Worm (Caenorhabditis elegans) whole organism, mixed stage, embryonic: ENCODE data around the gene C33D9.13.
A peak's percentile ranks its signal among the peaks of the same experiment; 100 is the strongest.

Experiments
- M03D4.4 ChIP-seq: sonication (generic microtip); optimal IDR thresholded peaks from 2 replicates; lab custom pipeline; 2017; ENCODE audit warnings: mild to moderate bottlenecking, missing genetic modification characterization, missing compliant biosample characterization
- bed-3 ChIP-seq: fragments of 200-800 bp; sonication (Bioruptor generic); optimal IDR thresholded peaks from 3 replicates; lab custom pipeline; 2018; ENCODE audit warnings: mild to moderate bottlenecking, missing genetic modification characterization, moderate library complexity, missing compliant biosample characterization
- ceh-83 ChIP-seq: fragments of 200-800 bp; sonication (Bioruptor generic); optimal IDR thresholded peaks from 2 replicates; lab custom pipeline; 2018; ENCODE audit warnings: mild to moderate bottlenecking, missing genetic modification characterization, missing compliant biosample characterization
- drap-1 ChIP-seq: fragments of 200-800 bp; sonication (Bioruptor generic); optimal IDR thresholded peaks from 3 replicates; lab custom pipeline; 2018; ENCODE audit warnings: mild to moderate bottlenecking, missing genetic modification characterization, missing compliant biosample characterization
- elt-1 ChIP-seq: sonication (generic microtip); optimal IDR thresholded peaks from 2 replicates; lab custom pipeline; 2017; ENCODE audit warnings: missing genetic modification characterization, mild to moderate bottlenecking, missing compliant biosample characterization, antibody characterized with exemption, moderate library complexity, borderline replicate concordance; ENCODE audit not compliant: insufficient read depth
- elt-3 ChIP-seq: fragments of 150-350 bp; optimal IDR thresholded peaks from 2 replicates; lab custom pipeline; 2014; ENCODE audit warnings: missing biosample characterization, missing genetic modification characterization
- flh-1 ChIP-seq: fragments of 200-800 bp; sonication (Bioruptor generic); optimal IDR thresholded peaks from 2 replicates; lab custom pipeline; 2018; ENCODE audit warnings: mild to moderate bottlenecking, missing genetic modification characterization, moderate library complexity, missing compliant biosample characterization
- hlh-1 ChIP-seq: fragments of 150-350 bp; optimal IDR thresholded peaks from 2 replicates; lab custom pipeline; 2014; ENCODE audit warnings: missing biosample characterization, missing genetic modification reagents, missing genetic modification characterization
- lin-32 ChIP-seq: fragments of 200-800 bp; sonication (Bioruptor generic); optimal IDR thresholded peaks from 2 replicates; lab custom pipeline; 2018; ENCODE audit warnings: mild to moderate bottlenecking, missing genetic modification characterization, missing compliant biosample characterization
- mab-5 ChIP-seq: fragments of 150-350 bp; optimal IDR thresholded peaks from 2 replicates; lab custom pipeline; 2014; ENCODE audit warnings: missing biosample characterization, missing genetic modification characterization
- mep-1 ChIP-seq: fragments of 150-350 bp; optimal IDR thresholded peaks from 2 replicates; lab custom pipeline; 2017; ENCODE audit warnings: missing biosample characterization, missing genetic modification reagents, missing genetic modification characterization, inconsistent platforms
- mls-2 ChIP-seq: sonication (generic microtip); optimal IDR thresholded peaks from 2 replicates; lab custom pipeline; 2016; ENCODE audit warnings: mild to moderate bottlenecking, missing genetic modification characterization, moderate library complexity, missing compliant biosample characterization
- nhr-12 ChIP-seq: fragments of 150-350 bp; optimal IDR thresholded peaks from 2 replicates; lab custom pipeline; 2014; ENCODE audit warnings: missing biosample characterization, missing genetic modification characterization
- nhr-2 ChIP-seq: fragments of 150-350 bp; optimal IDR thresholded peaks from 2 replicates; lab custom pipeline; 2014; ENCODE audit warnings: missing biosample characterization, missing genetic modification characterization
- nhr-237 ChIP-seq: fragments of 150-350 bp; optimal IDR thresholded peaks from 2 replicates; lab custom pipeline; 2014; ENCODE audit warnings: missing biosample characterization, missing genetic modification characterization
- nhr-28 ChIP-seq: fragments of 150-350 bp; optimal IDR thresholded peaks from 2 replicates; lab custom pipeline; 2014; ENCODE audit warnings: missing biosample characterization, missing genetic modification characterization
- nhr-76 ChIP-seq: sonication (generic microtip); optimal IDR thresholded peaks from 2 replicates; lab custom pipeline; 2017; ENCODE audit warnings: missing biosample characterization, missing genetic modification characterization
- pha-4 ChIP-seq: fragments of 150-350 bp; optimal IDR thresholded peaks from 2 replicates; lab custom pipeline; 2018; ENCODE audit warnings: missing biosample characterization, missing genetic modification reagents, missing genetic modification characterization
- snpc-4 ChIP-seq: fragments of 150-350 bp; optimal IDR thresholded peaks from 2 replicates; lab custom pipeline; 2014; ENCODE audit warnings: missing biosample characterization, missing genetic modification characterization
- sptf-1 ChIP-seq: sonication (generic microtip); optimal IDR thresholded peaks from 2 replicates; lab custom pipeline; 2017; ENCODE audit warnings: mild to moderate bottlenecking, missing genetic modification characterization, moderate library complexity, missing compliant biosample characterization
- unc-120 ChIP-seq: sonication (generic microtip); optimal IDR thresholded peaks from 2 replicates; lab custom pipeline; 2017; ENCODE audit warnings: missing genetic modification characterization, missing compliant biosample characterization; ENCODE audit not compliant: poor library complexity, severe bottlenecking
- unc-39 ChIP-seq: fragments of 150-350 bp; optimal IDR thresholded peaks from 2 replicates; lab custom pipeline; 2014; ENCODE audit warnings: missing biosample characterization, missing genetic modification characterization

Gene C33D9.13

ce11 chrIV:8739926-8740325, 45.2 kb downstream of the C33D9.13 start, which contains the start of gene mrps-33:
TSS of gene mrps-33 (minus strand) at chrIV:8740026.
- TF ChIP-seq mls-2: no peak
- no peak for TF ChIP-seq lin-32 (GFP tag; lab: Kevin White, UChicago)
- no peak for TF ChIP-seq nhr-12
- TF ChIP-seq nhr-76: no peak
- no peak for TF ChIP-seq nhr-28
- TF ChIP-seq M03D4.4 (tag; lab: Kevin White, UChicago): no peak
- TF ChIP-seq unc-120: no peak

- TF ChIP-seq nhr-2 (no peak), nhr-76 (no peak), drap-1 (GFP tag; lab: Kevin White, UChicago) (no peak), elt-1 (tag; lab: Kevin White, UChicago) (no peak), unc-39 (tag; lab: Kevin White, UChicago) (no peak), nhr-237 (tag; lab: Kevin White, UChicago) (no peak), mab-5 (tag; lab: Kevin White, UChicago) (no peak), sptf-1 (tag; lab: Kevin White, UChicago) (no peak), ceh-83 (GFP tag; lab: Kevin White, UChicago) (no peak), mep-1 (tag; lab: Kevin White, UChicago) (no peak), bed-3 (GFP tag; lab: Kevin White, UChicago) (no peak), elt-3 (tag; lab: Kevin White, UChicago) (no peak), unc-120 (no peak)
Observed at ce11 chrIV:8739294-8739693, 45.8 kb downstream of the C33D9.13 start, which contains the start of gene F21D5.5. TSS of gene F21D5.5 (minus strand) at chrIV:8739394.

- TF ChIP-seq snpc-4 (tag; lab: Kevin White, UChicago) (no peak), flh-1 (GFP tag; lab: Kevin White, UChicago) (no peak), hlh-1 (tag; lab: Kevin White, UChicago) (no peak), lin-32 (GFP tag; lab: Kevin White, UChicago) (no peak)
- TF ChIP-seq, all 35 proteins: peak for 0
Observed at ce11 chrIV:8737787-8738186, 47.3 kb downstream of the C33D9.13 start, which contains the start of gene F21D5.4. TSS of gene F21D5.4 (plus strand) at chrIV:8738087.

ce11 chrIV:8737354-8737753, 47.7 kb downstream of the C33D9.13 start:
- TF ChIP-seq M03D4.4 (tag; lab: Kevin White, UChicago) (no peak), pha-4 (tag; lab: Kevin White, UChicago) (peak; percentile 35), unc-120 (peak; percentile 10), hlh-1 (tag; lab: Kevin White, UChicago) (peak; percentile 11), nhr-2 (no peak)
